Fruit fly (Drosophila melanogaster): Measurements from ENCODE around the gene CG7341.

CG7341 gene

dm6 chr3L:18166977-18167528 lies 54.3 kb downstream of the CG7341 start:
- TF ChIP-seq CG8290 (GFP tag; optimal IDR thresholded peaks at IDR 0.05): no peak
- TF ChIP-seq CG8290 (tag; optimal IDR thresholded peaks at IDR 0.05): no peak
- TF ChIP-seq CG14860 (GFP tag; IDR thresholded peaks at IDR 0.05; ENCODE audit: partially characterized antibody): no peak
- TF ChIP-seq ara (GFP tag; IDR thresholded peaks at IDR 0.05): no peak
- TF ChIP-seq otp (GFP tag; IDR thresholded peaks at IDR 0.05): no peak
- TF ChIP-seq CrebB (tag; optimal IDR thresholded peaks at IDR 0.05): no peak
- peak; percentile 96 for TF ChIP-seq CG2199 (GFP tag; IDR thresholded peaks at IDR 0.05)
- no peak for TF ChIP-seq Hr3 (GFP tag; optimal IDR thresholded peaks at IDR 0.05)
- no peak for TF ChIP-seq CG4820 (GFP tag; optimal IDR thresholded peaks at IDR 0.05)
- no peak for TF ChIP-seq CG4707 (GFP tag; optimal IDR thresholded peaks at IDR 0.05)
- no peak for TF ChIP-seq Bteb2 (GFP tag; optimal IDR thresholded peaks at IDR 0.05)
- TF ChIP-seq cad (GFP tag; optimal IDR thresholded peaks at IDR 0.05): no peak
- TF ChIP-seq Dll (GFP tag; IDR thresholded peaks at IDR 0.05; ENCODE audit: partially characterized antibody): no peak; the same call in 2 of the 4 replicates
- TF ChIP-seq CG6689 (GFP tag; IDR thresholded peaks at IDR 0.05): 0 out of 2 replicates have a peak, but pooled peaks have one; percentile 19
- peak; percentile 74 for TF ChIP-seq sens (GFP tag)
- no peak for TF ChIP-seq ab (GFP tag; optimal IDR thresholded peaks at IDR 0.05)
- TF ChIP-seq aop (GFP tag; IDR thresholded peaks at IDR 0.05): no peak
- peak; percentile 13 for TF ChIP-seq cg (GFP tag; optimal IDR thresholded peaks at IDR 0.05)
- TF ChIP-seq CTCF (GFP tag; optimal IDR thresholded peaks at IDR 0.05): peak; percentile 74
- TF ChIP-seq Bdp1 (GFP tag; optimal IDR thresholded peaks at IDR 0.05): no peak
- TF ChIP-seq CG34376 (GFP tag; optimal IDR thresholded peaks at IDR 0.05): no peak
- no peak for TF ChIP-seq CG8089 (GFP tag; optimal IDR thresholded peaks at IDR 0.05)
- no peak for TF ChIP-seq btn (GFP tag; optimal IDR thresholded peaks at IDR 0.05)
- peak; percentile 19 to 35 for TF ChIP-seq Trl (optimal IDR thresholded peaks at IDR 0.05)
- TF ChIP-seq Trl (GFP tag; optimal IDR thresholded peaks at IDR 0.05): no peak
- peak; percentile 90 for TF ChIP-seq stwl (tag; optimal IDR thresholded peaks at IDR 0.05)
- no peak for TF ChIP-seq peb (GFP tag; IDR thresholded peaks at IDR 0.05)
- TF ChIP-seq ato (GFP tag; IDR thresholded peaks at IDR 0.05; ENCODE audit: partially characterized antibody): no peak
- TF ChIP-seq Fer1 (GFP tag; optimal IDR thresholded peaks at IDR 0.05): no peak
- TF ChIP-seq sens-2 (GFP tag; IDR thresholded peaks at IDR 0.05): no peak
- no peak for TF ChIP-seq CG12236 (GFP tag; optimal IDR thresholded peaks at IDR 0.05)
- peak; percentile 61 for TF ChIP-seq amos (GFP tag; IDR thresholded peaks at IDR 0.05; ENCODE audit: partially characterized antibody)
- TF ChIP-seq CG14710 (tag; optimal IDR thresholded peaks at IDR 0.05): peak; percentile 9
- TF ChIP-seq Rx (GFP tag; IDR thresholded peaks at IDR 0.05): no peak
- no peak for TF ChIP-seq insv (GFP tag; optimal IDR thresholded peaks at IDR 0.05)
- TF ChIP-seq stc (GFP tag; IDR thresholded peaks at IDR 0.05): no peak
- no peak for TF ChIP-seq Sin3A (optimal IDR thresholded peaks at IDR 0.05)
- TF ChIP-seq CG4424 (GFP tag; optimal IDR thresholded peaks at IDR 0.05): no peak
- TF ChIP-seq CG14965 (GFP tag; optimal IDR thresholded peaks at IDR 0.05; ENCODE audit: borderline replicate concordance): no peak
- no peak for TF ChIP-seq sqz (GFP tag; optimal IDR thresholded peaks at IDR 0.05)
- TF ChIP-seq CG15601 (tag; optimal IDR thresholded peaks at IDR 0.05): no peak
- TF ChIP-seq CG12942 (GFP tag; optimal IDR thresholded peaks at IDR 0.05): no peak
- no peak for TF ChIP-seq CG14050 (GFP tag; IDR thresholded peaks at IDR 0.05)
- TF ChIP-seq CG3163 (GFP tag; optimal IDR thresholded peaks at IDR 0.05): no peak
- no peak for TF ChIP-seq maf-S (GFP tag; optimal IDR thresholded peaks at IDR 0.05)
- TF ChIP-seq oc (tag; optimal IDR thresholded peaks at IDR 0.05): peak; percentile 6
- peak; percentile 33 for TF ChIP-seq pros (GFP tag; optimal IDR thresholded peaks at IDR 0.05)
- TF ChIP-seq chn (GFP tag; optimal IDR thresholded peaks at IDR 0.05): no peak
- no peak for TF ChIP-seq CG2889 (GFP tag; IDR thresholded peaks at IDR 0.05)
- TF ChIP-seq trem (tag; optimal IDR thresholded peaks at IDR 0.05): peak; percentile 21
- TF ChIP-seq CG7271 (tag; optimal IDR thresholded peaks at IDR 0.05): no peak
- TF ChIP-seq CG8359 (GFP tag; optimal IDR thresholded peaks at IDR 0.05; ENCODE audit: borderline replicate concordance): no peak
- no peak for TF ChIP-seq Antp (GFP tag; optimal IDR thresholded peaks at IDR 0.05)

All from whole organism, embryonic.